Fruit fly (Drosophila melanogaster) whole organism, adult: ENCODE measurements around the gene Ir85a.

Experiments
- CG11617 ChIP-seq: fragments of 200-800 bp; sonication (Bioruptor generic); optimal IDR thresholded peaks from 2 replicates; lab custom pipeline; 2017; ENCODE audit warnings: mild to moderate bottlenecking, missing biosample characterization, missing genetic modification reagents, missing genetic modification characterization
- CG12768 ChIP-seq: fragments of 200-800 bp; sonication (Bioruptor generic); optimal IDR thresholded peaks from 2 replicates; lab custom pipeline; 2017; ENCODE audit warnings: missing biosample characterization, missing genetic modification characterization, mild to moderate bottlenecking, moderate library complexity, missing genetic modification reagents
- CG14711 ChIP-seq: fragments of 200-800 bp; sonication (Bioruptor generic); optimal IDR thresholded peaks from 2 replicates; lab custom pipeline; 2018; ENCODE audit warnings: missing biosample characterization, mild to moderate bottlenecking, missing genetic modification characterization, moderate library complexity
- CG33017 ChIP-seq: fragments of 200-800 bp; sonication (Bioruptor generic); optimal IDR thresholded peaks from 2 replicates; lab custom pipeline; 2018; ENCODE audit warnings: missing biosample characterization, mild to moderate bottlenecking, missing genetic modification characterization, moderate library complexity
- CG5204 ChIP-seq: fragments of 200-800 bp; sonication (Bioruptor generic); optimal IDR thresholded peaks from 2 replicates; lab custom pipeline; 2016; ENCODE audit warnings: missing biosample characterization, missing genetic modification characterization
- CG7045 ChIP-seq: fragments of 200-800 bp; sonication (Bioruptor generic); optimal IDR thresholded peaks from 2 replicates; lab custom pipeline; 2017; ENCODE audit warnings: missing biosample characterization, mild to moderate bottlenecking, missing genetic modification characterization
- Hr96 ChIP-seq: fragments of 200-800 bp; sonication (Bioruptor generic); optimal IDR thresholded peaks from 2 replicates; lab custom pipeline; 2016; ENCODE audit warnings: missing biosample characterization, missing genetic modification characterization
- Mnt ChIP-seq: fragments of 200-800 bp; sonication (Bioruptor generic); optimal IDR thresholded peaks from 2 replicates; lab custom pipeline; 2016; ENCODE audit warnings: missing biosample characterization, mild to moderate bottlenecking, missing genetic modification characterization
- cic ChIP-seq: fragments of 200-800 bp; sonication (Bioruptor generic); optimal IDR thresholded peaks from 2 replicates; lab custom pipeline; 2017; ENCODE audit warnings: missing biosample characterization, mild to moderate bottlenecking, missing genetic modification characterization, moderate library complexity
- kay ChIP-seq: fragments of 200-800 bp; sonication (Bioruptor generic); peaks from one replicate; lab custom pipeline; 2016; ENCODE audit warnings: missing biosample characterization, missing genetic modification characterization, borderline replicate concordance
- ovo ChIP-seq: fragments of 200-800 bp; sonication (Bioruptor generic); optimal IDR thresholded peaks from 2 replicates; lab custom pipeline; 2016; ENCODE audit warnings: missing biosample characterization, missing genetic modification characterization

- TF ChIP-seq ovo (GFP tag; lab: Kevin White, UChicago) (no peak), cic (GFP tag; lab: Kevin White, UChicago) (no peak), CG14711 (no peak), CG33017 (tag; lab: Kevin White, UChicago) (peak; percentile 6), CG7045 (GFP tag; lab: Kevin White, UChicago) (no peak), Hr96 (GFP tag; lab: Kevin White, UChicago) (no peak), CG12768 (GFP tag; lab: Kevin White, UChicago) (no peak), CG11617 (no peak), kay (GFP tag; lab: Kevin White, UChicago) (no peak), Mnt (GFP tag; lab: Kevin White, UChicago) (no peak), CG5204 (no peak)
These were observed 14.0 kb downstream of the Ir85a start for dm6 chr3R:8808518-8808921.
